Fruit fly (Drosophila melanogaster) whole organism, adult: ENCODE measurements around the gene CG17242.

ENCODE experiments used
- CG11617 ChIP-seq: fragments of 200-800 bp; sonication (Bioruptor generic); optimal IDR thresholded peaks from 2 replicates; lab custom pipeline; 2017; ENCODE audit warnings: mild to moderate bottlenecking, missing biosample characterization, missing genetic modification reagents, missing genetic modification characterization
- CG12768 ChIP-seq: fragments of 200-800 bp; sonication (Bioruptor generic); optimal IDR thresholded peaks from 2 replicates; lab custom pipeline; 2017; ENCODE audit warnings: missing biosample characterization, missing genetic modification characterization, mild to moderate bottlenecking, moderate library complexity, missing genetic modification reagents
- CG14711 ChIP-seq: fragments of 200-800 bp; sonication (Bioruptor generic); optimal IDR thresholded peaks from 2 replicates; lab custom pipeline; 2018; ENCODE audit warnings: missing biosample characterization, mild to moderate bottlenecking, missing genetic modification characterization, moderate library complexity
- CG1620 ChIP-seq: fragments of 200-800 bp; sonication (Bioruptor generic); optimal IDR thresholded peaks from 2 replicates; lab custom pipeline; 2016; ENCODE audit warnings: missing biosample characterization, missing genetic modification characterization
- CG33017 ChIP-seq: fragments of 200-800 bp; sonication (Bioruptor generic); optimal IDR thresholded peaks from 2 replicates; lab custom pipeline; 2018; ENCODE audit warnings: missing biosample characterization, mild to moderate bottlenecking, missing genetic modification characterization, moderate library complexity
- CG5204 ChIP-seq: fragments of 200-800 bp; sonication (Bioruptor generic); optimal IDR thresholded peaks from 2 replicates; lab custom pipeline; 2016; ENCODE audit warnings: missing biosample characterization, missing genetic modification characterization
- CG7045 ChIP-seq: fragments of 200-800 bp; sonication (Bioruptor generic); optimal IDR thresholded peaks from 2 replicates; lab custom pipeline; 2017; ENCODE audit warnings: missing biosample characterization, mild to moderate bottlenecking, missing genetic modification characterization
- CG7101 ChIP-seq: fragments of 200-800 bp; sonication (Bioruptor generic); optimal IDR thresholded peaks from 2 replicates; lab custom pipeline; 2018; ENCODE audit warnings: missing biosample characterization, mild to moderate bottlenecking, missing genetic modification characterization, moderate library complexity
- Clk ChIP-seq: fragments of 200-800 bp; sonication (Bioruptor generic); optimal IDR thresholded peaks from 2 replicates; lab custom pipeline; 2017; ENCODE audit warnings: missing biosample characterization, missing genetic modification characterization
- Crg-1 ChIP-seq: fragments of 200-800 bp; sonication (Bioruptor generic); optimal IDR thresholded peaks from 2 replicates; lab custom pipeline; 2016; ENCODE audit warnings: missing biosample characterization, missing genetic modification characterization
- Hr96 ChIP-seq: fragments of 200-800 bp; sonication (Bioruptor generic); optimal IDR thresholded peaks from 2 replicates; lab custom pipeline; 2016; ENCODE audit warnings: missing biosample characterization, missing genetic modification characterization
- Mnt ChIP-seq: fragments of 200-800 bp; sonication (Bioruptor generic); optimal IDR thresholded peaks from 2 replicates; lab custom pipeline; 2016; ENCODE audit warnings: missing biosample characterization, mild to moderate bottlenecking, missing genetic modification characterization
- bab1 ChIP-seq: fragments of 200-800 bp; sonication (Bioruptor generic); optimal IDR thresholded peaks from 3 replicates; lab custom pipeline; 2019; ENCODE audit warnings: missing biosample characterization, mild to moderate bottlenecking, missing genetic modification characterization, moderate library complexity
- cic ChIP-seq: fragments of 200-800 bp; sonication (Bioruptor generic); optimal IDR thresholded peaks from 2 replicates; lab custom pipeline; 2017; ENCODE audit warnings: missing biosample characterization, mild to moderate bottlenecking, missing genetic modification characterization, moderate library complexity
- cnc ChIP-seq, 2 experiments: fragments of >200 bp; optimal IDR thresholded peaks; 2 replicates each; lab custom pipeline; 2017
- kay ChIP-seq: fragments of 200-800 bp; sonication (Bioruptor generic); peaks from one replicate; lab custom pipeline; 2016; ENCODE audit warnings: missing biosample characterization, missing genetic modification characterization, borderline replicate concordance
- ovo ChIP-seq: fragments of 200-800 bp; sonication (Bioruptor generic); optimal IDR thresholded peaks from 2 replicates; lab custom pipeline; 2016; ENCODE audit warnings: missing biosample characterization, missing genetic modification characterization
- pad ChIP-seq: fragments of 200-800 bp; sonication (Bioruptor generic); optimal IDR thresholded peaks from 3 replicates; lab custom pipeline; 2017; ENCODE audit warnings: missing biosample characterization, missing genetic modification characterization, mild to moderate bottlenecking, moderate library complexity, missing genetic modification reagents
- tj ChIP-seq: fragments of 200-800 bp; sonication (Bioruptor generic); optimal IDR thresholded peaks from 3 replicates; lab custom pipeline; 2017; ENCODE audit warnings: missing biosample characterization, mild to moderate bottlenecking, missing genetic modification characterization, moderate library complexity
- toe ChIP-seq: fragments of 200-800 bp; sonication (Bioruptor generic); optimal IDR thresholded peaks from 2 replicates; lab custom pipeline; 2016; ENCODE audit warnings: missing biosample characterization, missing genetic modification characterization

Gene CG17242

dm6 chr2L:2287807-2288206, 18.9 kb upstream of the CG17242 start, which contains the start of gene CG42658:
Gene CG42658, minus strand, starts transcription at chr2L:2287907.
- TF ChIP-seq cic: no peak
- no peak for TF ChIP-seq Hr96 (GFP tag; lab: Kevin White, UChicago)
- no peak for TF ChIP-seq Mnt (GFP tag; lab: Kevin White, UChicago)
- no peak for TF ChIP-seq CG1620
- TF ChIP-seq CG14711 (tag; lab: Kevin White, UChicago): no peak
- no peak for TF ChIP-seq pad
- no peak for TF ChIP-seq kay (GFP tag; lab: Kevin White, UChicago)
- TF ChIP-seq toe: no peak
- no peak for TF ChIP-seq Clk (GFP tag; lab: Kevin White, UChicago)
- TF ChIP-seq bab1: no peak
- no peak for TF ChIP-seq Crg-1 (GFP tag; lab: Kevin White, UChicago)
- TF ChIP-seq CG11617 (GFP tag; lab: Kevin White, UChicago): no peak
- TF ChIP-seq CG7101: no peak

dm6 chr2L:2286773-2287172, 17.8 kb upstream of the CG17242 start, which contains the start of gene CG31681:
Gene CG31681, minus strand, starts transcription at chr2L:2286873.
- TF ChIP-seq CG11617 (GFP tag; lab: Kevin White, UChicago): no peak
- TF ChIP-seq Crg-1 (GFP tag; lab: Kevin White, UChicago): no peak
- no peak for TF ChIP-seq pad
- TF ChIP-seq CG33017 (tag; lab: Kevin White, UChicago): no peak
- no peak for TF ChIP-seq cnc (optimal IDR thresholded peaks at IDR 0.05; lab: Kevin White, UChicago)
- no peak for TF ChIP-seq bab1
- no peak for TF ChIP-seq Mnt (GFP tag; lab: Kevin White, UChicago)
- TF ChIP-seq cic: no peak
- no peak for TF ChIP-seq CG7045
- no peak for TF ChIP-seq CG1620
- no peak for TF ChIP-seq Clk (GFP tag; lab: Kevin White, UChicago)
- TF ChIP-seq toe: no peak
- TF ChIP-seq CG5204: no peak
- TF ChIP-seq tj (GFP tag; lab: Kevin White, UChicago): no peak
- no peak for TF ChIP-seq Hr96 (GFP tag; lab: Kevin White, UChicago)
- no peak for TF ChIP-seq ovo (GFP tag; lab: Kevin White, UChicago)

dm6 chr2L:2284863-2285262, 15.9 kb upstream of the CG17242 start, which contains the start of gene CG4271:
Gene CG4271, plus strand, starts transcription at chr2L:2285163.
- no peak for TF ChIP-seq CG5204
- TF ChIP-seq Clk (GFP tag; lab: Kevin White, UChicago): no peak
- TF ChIP-seq CG7045: no peak

- no peak for TF ChIP-seq CG11617 (GFP tag; lab: Kevin White, UChicago)
- no peak for TF ChIP-seq CG12768
- no peak for TF ChIP-seq kay (GFP tag; lab: Kevin White, UChicago)
- TF ChIP-seq CG7045: no peak
- no peak for TF ChIP-seq pad
- TF ChIP-seq CG33017 (tag; lab: Kevin White, UChicago): no peak
- TF ChIP-seq CG5204: no peak
- no peak for TF ChIP-seq ovo (GFP tag; lab: Kevin White, UChicago)
- no peak for TF ChIP-seq CG14711 (tag; lab: Kevin White, UChicago)
- TF ChIP-seq CG7101: no peak
- TF ChIP-seq CG1620: no peak
- TF ChIP-seq Hr96 (GFP tag; lab: Kevin White, UChicago): no peak
These were observed 3.7 kb downstream of the CG17242 start, which contains the start of gene CG34049 for dm6 chr2L:2265221-2265620. Gene CG34049, minus strand, starts transcription at chr2L:2265321.

- TF ChIP-seq CG33017 (tag; lab: Kevin White, UChicago) (no peak), kay (GFP tag; lab: Kevin White, UChicago) (no peak), Hr96 (GFP tag; lab: Kevin White, UChicago) (no peak), toe (no peak), CG7045 (no peak)
These were observed 5.8 kb downstream of the CG17242 start, which contains the start of gene CG4270 for dm6 chr2L:2263142-2263541. Gene CG4270, plus strand, starts transcription at chr2L:2263442.

- TF ChIP-seq pad: no peak
- no peak for TF ChIP-seq bab1
- TF ChIP-seq CG33017 (tag; lab: Kevin White, UChicago): no peak
- TF ChIP-seq CG11617 (GFP tag; lab: Kevin White, UChicago): no peak
- TF ChIP-seq tj (GFP tag; lab: Kevin White, UChicago): no peak
- TF ChIP-seq Crg-1 (GFP tag; lab: Kevin White, UChicago): no peak
- TF ChIP-seq CG14711 (tag; lab: Kevin White, UChicago): no peak
- TF ChIP-seq kay (GFP tag; lab: Kevin White, UChicago): no peak
- no peak for TF ChIP-seq Clk (GFP tag; lab: Kevin White, UChicago)
- TF ChIP-seq CG12768: no peak
- no peak for TF ChIP-seq CG1620
- no peak for TF ChIP-seq toe
- no peak for TF ChIP-seq CG7045
- TF ChIP-seq Mnt (GFP tag; lab: Kevin White, UChicago): no peak
- no peak for TF ChIP-seq CG5204
- no peak for TF ChIP-seq ovo (GFP tag; lab: Kevin White, UChicago)
- no peak for TF ChIP-seq cic
- TF ChIP-seq Hr96 (GFP tag; lab: Kevin White, UChicago): no peak
These were observed 14.0 kb downstream of the CG17242 start, which contains the start of gene Send1 for dm6 chr2L:2254950-2255349. Gene Send1, minus strand, starts transcription at chr2L:2255050.

dm6 chr2L:2252745-2253144, 16.2 kb downstream of the CG17242 start, which contains the start of gene CG17234:
Gene CG17234, plus strand, starts transcription at chr2L:2253045.
- TF ChIP-seq CG7045 (no peak), cic (no peak), Clk (GFP tag; lab: Kevin White, UChicago) (no peak), bab1 (no peak), CG1620 (no peak), CG11617 (GFP tag; lab: Kevin White, UChicago) (no peak), cnc (optimal IDR thresholded peaks at IDR 0.05; lab: Kevin White, UChicago) (no peak), toe (no peak), CG14711 (tag; lab: Kevin White, UChicago) (no peak), CG12768 (no peak), Mnt (GFP tag; lab: Kevin White, UChicago) (no peak), Hr96 (GFP tag; lab: Kevin White, UChicago) (no peak), ovo (GFP tag; lab: Kevin White, UChicago) (no peak), CG5204 (no peak), kay (GFP tag; lab: Kevin White, UChicago) (no peak), pad (no peak)
